Worm (Caenorhabditis elegans) whole organism, young adult: ENCODE measurements around the gene drap-1.

ENCODE experiments used
- B0336.3 ChIP-seq: fragments of 200-800 bp; sonication (Bioruptor generic); IDR thresholded peaks from 2 replicates; pipeline ENCODE4 v1.3.6; 2022; ENCODE audit warnings: missing genetic modification characterization, missing compliant biosample characterization
- nhr-120 ChIP-seq: fragments of 200-800 bp; sonication (Bioruptor generic); IDR thresholded peaks from 2 replicates; pipeline ENCODE4 v1.3.6; 2022; ENCODE audit warnings: missing genetic modification characterization, missing compliant biosample characterization
- nhr-179 ChIP-seq: sonication (generic microtip); optimal IDR thresholded peaks from 2 replicates; lab custom pipeline; 2016; ENCODE audit warnings: mild to moderate bottlenecking, missing genetic modification characterization, missing compliant biosample characterization
- nhr-80 ChIP-seq: sonication (generic microtip); optimal IDR thresholded peaks from 2 replicates; lab custom pipeline; 2016; ENCODE audit warnings: missing genetic modification characterization, missing compliant biosample characterization
- nhr-90 ChIP-seq: sonication (generic microtip); optimal IDR thresholded peaks from 2 replicates; lab custom pipeline; 2016; ENCODE audit warnings: missing genotype, mild to moderate bottlenecking, missing genetic modification characterization, missing compliant biosample characterization
- ztf-28 ChIP-seq: fragments of 200-800 bp; sonication (Bioruptor generic); IDR thresholded peaks from 2 replicates; pipeline ENCODE4 v1.3.6; 2022; ENCODE audit warnings: missing genetic modification reagents, missing genetic modification characterization, missing compliant biosample characterization

- TF ChIP-seq nhr-120 (no peak), nhr-80 (no peak), ztf-28 (GFP tag; lab: Robert Waterston, UW) (no peak), nhr-90 (tag; lab: Kevin White, UChicago) (no peak), B0336.3 (no peak), nhr-179 (no peak)
Measured at ce11 chrV:9763759-9764158, 33.9 kb downstream of the drap-1 start.
